Fruit fly (Drosophila melanogaster) S2 (cell line): ENCODE results near the gene Dad.

Source experiments
- CG8478 ChIP-seq: fragments of >200 bp; optimal IDR thresholded peaks from 2 replicates; lab custom pipeline; 2018
- CTCF ChIP-seq, 2 experiments: fragments of >200 bp; optimal IDR thresholded peaks; 2 replicates each; lab custom pipeline; 2018

Gene Dad

DNA sequence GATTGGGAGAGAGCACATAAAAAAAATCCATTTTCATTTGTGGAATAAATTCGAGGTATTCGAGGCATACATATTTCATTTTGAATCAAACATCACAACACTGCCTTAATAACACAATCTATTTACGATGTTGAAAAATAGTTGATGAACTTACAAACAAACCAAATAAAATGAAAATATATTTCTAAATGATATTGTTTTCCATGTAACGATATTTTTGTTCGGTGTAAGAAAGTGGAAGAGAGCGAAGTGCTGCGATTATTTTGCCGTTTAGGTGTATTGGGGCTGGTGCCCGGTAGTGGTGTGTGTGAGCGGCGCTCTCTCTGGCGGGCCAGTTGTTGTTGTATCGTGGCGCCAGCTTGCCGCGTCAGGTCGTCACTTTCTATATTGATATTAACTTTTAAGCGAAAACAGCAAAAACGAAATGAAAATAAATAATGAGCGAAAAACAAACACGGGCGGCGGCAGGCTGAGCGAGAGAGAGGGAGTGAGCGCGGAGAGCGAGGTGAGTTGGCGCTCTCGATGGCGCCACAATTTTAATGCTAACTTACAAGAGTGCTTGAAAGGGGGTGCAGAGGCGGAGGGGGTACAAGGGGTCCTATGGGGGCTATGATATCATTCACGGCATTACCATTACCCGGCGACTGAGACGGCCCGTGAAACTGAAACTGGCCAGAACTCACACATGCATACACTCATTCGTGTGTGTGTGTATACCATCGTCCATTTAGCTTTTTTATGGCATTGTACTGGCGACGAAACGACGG is 11.4 kb downstream of the Dad start:
- TF ChIP-seq CG8478 (no peak), CTCF (optimal IDR thresholded peaks at IDR 0.05; lab: Kevin White, UChicago) (no peak)

DNA sequence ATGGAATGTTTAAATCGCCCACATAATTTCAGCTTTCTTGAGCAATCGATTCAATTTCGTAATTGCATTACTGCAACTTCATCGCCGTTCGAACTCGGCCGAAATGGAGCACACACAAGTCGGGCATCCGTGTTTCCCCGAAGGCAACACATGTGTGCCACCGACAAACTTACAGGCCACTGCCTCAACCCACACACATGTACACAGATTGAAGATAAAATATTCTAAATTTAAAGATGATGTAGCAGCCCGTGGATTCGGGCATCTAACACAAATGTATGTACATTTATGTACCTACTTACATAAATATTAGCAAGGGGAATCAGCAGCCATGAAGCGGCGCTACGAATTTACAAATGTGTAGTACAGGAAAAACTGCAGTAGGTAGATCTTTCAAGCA is 12.3 kb downstream of the Dad start:
- TF ChIP-seq CG8478 (no peak), CTCF (optimal IDR thresholded peaks at IDR 0.05; lab: Kevin White, UChicago) (no peak)

dm6 chr3R:17066828-17067430 is 13.1 kb downstream of the Dad start:
- no peak for TF ChIP-seq CTCF (optimal IDR thresholded peaks at IDR 0.05; lab: Kevin White, UChicago)
- TF ChIP-seq CG8478 = no peak

dm6 chr3R:17067721-17068120 is 13.9 kb downstream of the Dad start:
- TF ChIP-seq CTCF (optimal IDR thresholded peaks at IDR 0.05; lab: Kevin White, UChicago) (no peak), CG8478 (no peak)

dm6 chr3R:17072526-17073114 is 18.8 kb downstream of the Dad start, which contains the start of the genes Ns1 and mRpS11:
Gene Ns1, minus strand, starts transcription at chr3R:17072675.
Gene mRpS11, plus strand, starts transcription at chr3R:17072732.
- peak; percentile 14 to 34 for TF ChIP-seq CTCF (optimal IDR thresholded peaks at IDR 0.05; lab: Kevin White, UChicago)
- TF ChIP-seq CG8478 = no peak

- peak in 1 of 2 experiments; percentile 8 for TF ChIP-seq CTCF (optimal IDR thresholded peaks at IDR 0.05; lab: Kevin White, UChicago)
- no peak for TF ChIP-seq CG8478
Observed at dm6 chr3R:17077968-17078417, 24.2 kb downstream of the Dad start.

dm6 chr3R:17078961-17079858 is 25.4 kb downstream of the Dad start:
- TF ChIP-seq CTCF (optimal IDR thresholded peaks at IDR 0.05; lab: Kevin White, UChicago) (no peak), CG8478 (no peak)

dm6 chr3R:17079859-17080255 is 26.1 kb downstream of the Dad start, which contains the start of the genes Keap1 and kuk:
Gene Keap1, minus strand, starts transcription at chr3R:17079945.
Gene kuk, plus strand, starts transcription at chr3R:17080244.
- TF ChIP-seq CTCF (optimal IDR thresholded peaks at IDR 0.05; lab: Kevin White, UChicago) (peak in 1 of 2 experiments; percentile 54), CG8478 (no peak)

DNA sequence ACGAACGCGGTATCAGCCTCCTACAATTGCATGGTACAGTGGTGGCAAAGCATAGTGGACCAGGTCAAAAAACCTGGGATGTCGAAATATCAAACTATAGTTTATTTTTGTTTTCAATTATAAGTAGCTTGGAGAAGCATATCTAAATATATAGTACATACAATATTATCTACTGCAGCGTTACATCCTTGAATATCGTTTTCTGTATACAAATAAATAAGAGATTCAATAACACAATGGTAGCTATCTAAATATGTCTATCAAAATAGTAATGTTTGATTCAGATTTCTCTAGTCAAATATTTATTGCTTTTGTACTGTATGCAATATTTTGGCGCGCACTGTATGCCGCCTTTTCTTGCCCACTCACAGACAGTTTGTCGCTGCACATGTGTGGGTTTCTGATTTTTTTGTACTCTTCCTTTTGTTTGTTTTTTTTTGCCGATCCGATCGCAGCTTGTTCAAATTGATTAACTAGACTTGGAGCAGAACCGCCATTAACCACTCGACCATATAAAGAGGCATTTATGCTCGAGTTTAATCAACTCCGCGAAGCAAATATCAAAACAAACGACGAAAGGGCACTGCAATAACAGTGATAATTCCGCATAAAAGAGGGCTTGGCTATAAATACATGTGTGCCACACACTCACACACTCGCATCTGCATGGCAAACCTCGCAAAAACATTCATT is 27.0 kb downstream of the Dad start:
- TF ChIP-seq CTCF (optimal IDR thresholded peaks at IDR 0.05; lab: Kevin White, UChicago) (no peak), CG8478 (no peak)

dm6 chr3R:17081359-17081935 is 27.6 kb downstream of the Dad start:
- TF ChIP-seq CTCF (optimal IDR thresholded peaks at IDR 0.05; lab: Kevin White, UChicago) (no peak), CG8478 (no peak)

dm6 chr3R:17082471-17082870 is 28.7 kb downstream of the Dad start:
- TF ChIP-seq CTCF (optimal IDR thresholded peaks at IDR 0.05; lab: Kevin White, UChicago) (no peak), CG8478 (no peak)

dm6 chr3R:17085029-17085807 is 31.4 kb downstream of the Dad start, which contains the start of gene GckIII:
Gene GckIII, plus strand, starts transcription at chr3R:17085513.
- TF ChIP-seq CG8478 (no peak), CTCF (optimal IDR thresholded peaks at IDR 0.05; lab: Kevin White, UChicago) (no peak)

- TF ChIP-seq CG8478 (no peak), CTCF (optimal IDR thresholded peaks at IDR 0.05; lab: Kevin White, UChicago) (no peak)
Observed at dm6 chr3R:17087977-17088618, 34.3 kb downstream of the Dad start, which contains the start of gene cal1. Gene cal1, plus strand, starts transcription at chr3R:17088280.
